Fruit fly (Drosophila melanogaster) whole organism, embryonic: ENCODE results near the gene Cyp4ac2.
A peak's percentile ranks its signal among the peaks of the same experiment; 100 is the strongest.

Experiments
- CG1024 ChIP-seq: fragments of 200-800 bp; sonication (Bioruptor generic); IDR thresholded peaks from 2 replicates; pipeline ENCODE4 v1.3.6; 2022; ENCODE audit warnings: missing biosample characterization, missing genetic modification characterization
- CG2199 ChIP-seq: fragments of 200-800 bp; sonication (Bioruptor generic); IDR thresholded peaks from 3 replicates; pipeline ENCODE4 v1.3.6; 2022; ENCODE audit warnings: missing biosample characterization, missing genetic modification characterization
- CG34376 ChIP-seq: fragments of 200-800 bp; sonication (Bioruptor generic); optimal IDR thresholded peaks from 2 replicates; lab custom pipeline; 2018; ENCODE audit warnings: missing biosample characterization, mild to moderate bottlenecking, missing genetic modification characterization
- CG3838 ChIP-seq: fragments of 200-800 bp; sonication (Bioruptor generic); optimal IDR thresholded peaks from 3 replicates; lab custom pipeline; 2016; ENCODE audit warnings: missing biosample characterization, missing genetic modification characterization
- CG42726 ChIP-seq: fragments of 200-800 bp; sonication (Bioruptor generic); IDR thresholded peaks from 2 replicates; pipeline ENCODE4 v1.3.6; 2022; ENCODE audit warnings: missing biosample characterization, missing genetic modification characterization; ENCODE audit not compliant: partially characterized antibody
- CG4360 ChIP-seq: fragments of 200-800 bp; sonication (Bioruptor generic); IDR thresholded peaks from 2 replicates; pipeline ENCODE4 v1.3.6; 2022; ENCODE audit warnings: missing biosample characterization, missing genetic modification characterization
- CG43689 ChIP-seq: fragments of 200-800 bp; sonication (Bioruptor generic); IDR thresholded peaks from 2 replicates; pipeline ENCODE4 v1.3.6; 2022; ENCODE audit warnings: missing biosample characterization, missing genetic modification characterization
- CG5180 ChIP-seq: fragments of 200-800 bp; sonication (Bioruptor generic); optimal IDR thresholded peaks from 3 replicates; lab custom pipeline; 2017; ENCODE audit warnings: missing biosample characterization, missing genetic modification characterization, mild to moderate bottlenecking, moderate library complexity, missing genetic modification reagents
- CG6175 ChIP-seq: fragments of 200-800 bp; sonication (Bioruptor generic); IDR thresholded peaks from 3 replicates; pipeline ENCODE4 v1.3.6; 2022; ENCODE audit warnings: missing biosample characterization, missing genetic modification characterization
- CG6689 ChIP-seq: fragments of 200-800 bp; sonication (Bioruptor generic); IDR thresholded peaks from 2 replicates; pipeline ENCODE4 v1.3.6; 2022; ENCODE audit warnings: missing biosample characterization, missing genetic modification characterization
- CG6813 ChIP-seq: fragments of 200-800 bp; sonication (Bioruptor generic); optimal IDR thresholded peaks from 2 replicates; lab custom pipeline; 2017; ENCODE audit warnings: missing biosample characterization, missing genetic modification characterization, mild to moderate bottlenecking, moderate library complexity, missing genetic modification reagents
- CG7987 ChIP-seq: fragments of 200-800 bp; sonication (Bioruptor generic); optimal IDR thresholded peaks from 2 replicates; lab custom pipeline; 2018; ENCODE audit warnings: missing biosample characterization, mild to moderate bottlenecking, missing genetic modification characterization, moderate library complexity
- Deaf1 ChIP-seq: fragments of 200-800 bp; optimal IDR thresholded peaks from 3 replicates; lab custom pipeline; 2019; ENCODE audit warnings: missing biosample characterization, mild to moderate bottlenecking, missing genetic modification characterization, moderate library complexity
- Drgx ChIP-seq: fragments of 200-800 bp; sonication (Bioruptor generic); IDR thresholded peaks from 2 replicates; pipeline ENCODE4 v1.3.6; 2022; ENCODE audit warnings: missing biosample characterization, missing genetic modification characterization
- ERR ChIP-seq: fragments of 200-800 bp; sonication (Bioruptor generic); optimal IDR thresholded peaks from 2 replicates; lab custom pipeline; 2016; ENCODE audit warnings: missing biosample characterization, missing genetic modification characterization
- Hey ChIP-seq: fragments of 200-800 bp; sonication (Bioruptor generic); optimal IDR thresholded peaks from 3 replicates; lab custom pipeline; 2018; ENCODE audit warnings: missing biosample characterization, mild to moderate bottlenecking, missing genetic modification characterization
- MBD-R2 ChIP-seq: fragments of 200-800 bp; sonication (Bioruptor generic); IDR thresholded peaks from 2 replicates; pipeline ENCODE4 v1.3.6; 2022; ENCODE audit warnings: missing biosample characterization, missing genetic modification characterization
- Med ChIP-seq: fragments of 200-800 bp; sonication (Bioruptor generic); peaks from one replicate; lab custom pipeline; 2016; ENCODE audit warnings: missing biosample characterization, missing genetic modification characterization, mild to moderate bottlenecking, inconsistent platforms, moderate library complexity
- Pdp1 ChIP-seq, 2 experiments: fragments of 200-800 bp; sonication (Bioruptor generic); optimal IDR thresholded peaks; 3 replicates each; lab custom pipeline; 2016; ENCODE audit warnings: missing biosample characterization in 2 of 2, missing genetic modification characterization in 2 of 2, mild to moderate bottlenecking in 1 of 2, moderate library complexity in 1 of 2
- Scr ChIP-seq: fragments of 200-800 bp; sonication (Bioruptor generic); IDR thresholded peaks from 2 replicates; pipeline ENCODE4 v1.3.6; 2022; ENCODE audit warnings: missing biosample characterization, missing genetic modification characterization; ENCODE audit not compliant: partially characterized antibody
- Side ChIP-seq: fragments of 200-800 bp; sonication (Bioruptor generic); optimal IDR thresholded peaks from 2 replicates; lab custom pipeline; 2016; ENCODE audit warnings: missing biosample characterization, missing genetic modification characterization
- abd-A ChIP-seq: fragments of 200-800 bp; sonication (Bioruptor generic); optimal IDR thresholded peaks from 3 replicates; lab custom pipeline; 2019; ENCODE audit warnings: missing biosample characterization, mild to moderate bottlenecking, missing genetic modification characterization, moderate library complexity
- amos ChIP-seq: fragments of 200-800 bp; sonication (Bioruptor generic); IDR thresholded peaks from 2 replicates; pipeline ENCODE4 v1.3.6; 2022; ENCODE audit warnings: missing biosample characterization, missing genetic modification characterization; ENCODE audit not compliant: partially characterized antibody
- bbx ChIP-seq: fragments of 200-800 bp; sonication (Bioruptor generic); IDR thresholded peaks from 2 replicates; pipeline ENCODE4 v1.3.6; 2022; ENCODE audit warnings: missing biosample characterization, missing genetic modification characterization; ENCODE audit not compliant: partially characterized antibody
- bigmax ChIP-seq: fragments of 200-800 bp; sonication (Bioruptor generic); optimal IDR thresholded peaks from 2 replicates; lab custom pipeline; 2018; ENCODE audit warnings: missing biosample characterization, mild to moderate bottlenecking, missing genetic modification characterization
- cg ChIP-seq: fragments of 200-800 bp; sonication (Bioruptor generic); optimal IDR thresholded peaks from 3 replicates; lab custom pipeline; 2019; ENCODE audit warnings: missing biosample characterization, mild to moderate bottlenecking, missing genetic modification characterization, moderate library complexity
- chm ChIP-seq: fragments of 200-800 bp; sonication (Bioruptor generic); IDR thresholded peaks from 2 replicates; pipeline ENCODE4 v1.3.6; 2022; ENCODE audit warnings: missing biosample characterization, missing genetic modification characterization
- ci ChIP-seq: fragments of 200-800 bp; sonication (Bioruptor generic); IDR thresholded peaks from 3 replicates; pipeline ENCODE4 v1.3.6; 2022; ENCODE audit warnings: missing biosample characterization, missing genetic modification characterization
- corto ChIP-seq: fragments of 200-800 bp; sonication (Bioruptor generic); optimal IDR thresholded peaks from 2 replicates; lab custom pipeline; 2016; ENCODE audit warnings: missing biosample characterization, mild to moderate bottlenecking, missing genetic modification characterization, moderate library complexity
- crol ChIP-seq: fragments of 200-800 bp; sonication (Bioruptor generic); IDR thresholded peaks from 2 replicates; pipeline ENCODE4 v1.3.6; 2022; ENCODE audit warnings: missing biosample characterization, missing genetic modification characterization
- eyg ChIP-seq: fragments of 200-800 bp; sonication (Bioruptor generic); optimal IDR thresholded peaks from 3 replicates; lab custom pipeline; 2016; ENCODE audit warnings: missing biosample characterization, missing genetic modification characterization
- gcm ChIP-seq: fragments of 200-800 bp; sonication (Bioruptor generic); optimal IDR thresholded peaks from 2 replicates; lab custom pipeline; 2019; ENCODE audit warnings: missing biosample characterization, mild to moderate bottlenecking, missing genetic modification characterization, moderate library complexity
- grn ChIP-seq: fragments of 200-800 bp; sonication (Bioruptor generic); optimal IDR thresholded peaks from 3 replicates; lab custom pipeline; 2017; ENCODE audit warnings: missing biosample characterization, missing genetic modification characterization
- kni ChIP-seq: fragments of 200-800 bp; sonication (Bioruptor generic); optimal IDR thresholded peaks from 3 replicates; lab custom pipeline; 2017; ENCODE audit warnings: mild to moderate bottlenecking, missing biosample characterization, missing genetic modification reagents, missing genetic modification characterization
- lbe ChIP-seq: fragments of 200-800 bp; sonication (Bioruptor generic); optimal IDR thresholded peaks from 2 replicates; lab custom pipeline; 2016; ENCODE audit warnings: missing biosample characterization, mild to moderate bottlenecking, missing genetic modification characterization
- mam ChIP-seq: fragments of 200-800 bp; sonication (Bioruptor generic); optimal IDR thresholded peaks from 3 replicates; lab custom pipeline; 2016; ENCODE audit warnings: missing biosample characterization, missing genetic modification characterization
- mirr ChIP-seq: fragments of 200-800 bp; sonication (Bioruptor generic); optimal IDR thresholded peaks from 3 replicates; lab custom pipeline; 2018; ENCODE audit warnings: missing biosample characterization, mild to moderate bottlenecking, missing genetic modification characterization
- nerfin-2 ChIP-seq: fragments of 200-800 bp; sonication (Bioruptor generic); IDR thresholded peaks from 2 replicates; pipeline ENCODE4 v1.3.6; 2022; ENCODE audit warnings: missing biosample characterization, missing genetic modification characterization; ENCODE audit not compliant: partially characterized antibody
- nom ChIP-seq: fragments of 200-800 bp; sonication (Bioruptor generic); optimal IDR thresholded peaks from 2 replicates; lab custom pipeline; 2017; ENCODE audit warnings: missing biosample characterization, missing genetic modification characterization, mild to moderate bottlenecking, moderate library complexity, missing genetic modification reagents
- oc ChIP-seq: fragments of 200-800 bp; sonication (Bioruptor generic); optimal IDR thresholded peaks from 2 replicates; lab custom pipeline; 2018; ENCODE audit warnings: missing biosample characterization, mild to moderate bottlenecking, missing genetic modification characterization, moderate library complexity
- pan ChIP-seq, 4 experiments: fragments of >200 bp in 3 of 4; fragments of 200-800 bp in 1 of 4; sonication (Bioruptor generic) in 1 of 4; optimal IDR thresholded peaks in 3 of 4; IDR thresholded peaks in 1 of 4; 2 replicates each; pipeline versions ENCODE4 v1.3.6 to Lab custom; 2017 to 2022; ENCODE audit warnings: missing biosample characterization in 2 of 4, missing genetic modification characterization in 2 of 4, mixed read lengths in 1 of 4
- ranshi ChIP-seq: fragments of 200-800 bp; sonication (Bioruptor generic); IDR thresholded peaks from 2 replicates; pipeline ENCODE4 v1.3.6; 2022; ENCODE audit warnings: missing biosample characterization, missing genetic modification characterization
- sens ChIP-seq: fragments of 200-800 bp; sonication (Bioruptor generic); peaks from one replicate; lab custom pipeline; 2016; ENCODE audit warnings: missing biosample characterization, missing genetic modification characterization
- sens-2 ChIP-seq: fragments of 200-800 bp; sonication (Bioruptor generic); IDR thresholded peaks from 2 replicates; pipeline ENCODE4 v1.3.6; 2022; ENCODE audit warnings: missing biosample characterization, missing genetic modification characterization
- sna ChIP-seq: fragments of 200-800 bp; sonication (Bioruptor generic); IDR thresholded peaks from 2 replicates; pipeline ENCODE4 v1.3.6; 2022; ENCODE audit warnings: missing biosample characterization, missing genetic modification characterization; ENCODE audit not compliant: partially characterized antibody
- sug ChIP-seq: fragments of 200-800 bp; optimal IDR thresholded peaks from 2 replicates; lab custom pipeline; 2019; ENCODE audit warnings: missing biosample characterization, mild to moderate bottlenecking, missing genetic modification characterization, moderate library complexity
- trem ChIP-seq: fragments of 200-800 bp; optimal IDR thresholded peaks from 3 replicates; lab custom pipeline; 2019; ENCODE audit warnings: missing biosample characterization, mild to moderate bottlenecking, missing genetic modification characterization, moderate library complexity

Cyp4ac2 gene

dm6 chr2L:5305240-5305875, 39.2 kb downstream of the Cyp4ac2 start:
- TF ChIP-seq lbe (GFP tag; lab: Kevin White, UChicago), result peak; percentile 69
- TF ChIP-seq CG34376 (GFP tag; lab: Kevin White, UChicago), result no peak
- no peak for TF ChIP-seq CG42726 (GFP tag; lab: Robert Waterston, UW)
- TF ChIP-seq CG1024 (GFP tag; lab: Robert Waterston, UW), result peak; percentile 20; the same call in 1 of the 2 replicates
- 0 out of 2 replicates have a peak, but pooled peaks have one; percentile 6 for TF ChIP-seq CG6689 (GFP tag; lab: Robert Waterston, UW)
- TF ChIP-seq CG5180, result peak; percentile 100
- TF ChIP-seq ci, result peak; percentile 58; the same call in 2 of the 3 replicates
- no peak for TF ChIP-seq MBD-R2 (GFP tag; lab: Robert Waterston, UW)
- TF ChIP-seq mirr (GFP tag; lab: Kevin White, UChicago), result no peak
- TF ChIP-seq CG2199 (GFP tag; lab: Robert Waterston, UW), result peak; percentile 35; the same call in 1 of the 3 replicates
- TF ChIP-seq eyg (GFP tag; lab: Kevin White, UChicago), result no peak
- no peak for TF ChIP-seq mam (GFP tag; lab: Kevin White, UChicago)
- peak; percentile 18 for TF ChIP-seq oc (tag; lab: Kevin White, UChicago)
- peak in 1 of 2 experiments; percentile 94 for TF ChIP-seq Pdp1 (GFP tag; optimal IDR thresholded peaks at IDR 0.05; lab: Kevin White, UChicago)
- peak; percentile 98 for TF ChIP-seq kni (GFP tag; lab: Kevin White, UChicago)
- TF ChIP-seq crol (GFP tag; lab: Robert Waterston, UW), result peak; percentile 89
- TF ChIP-seq sug (tag; lab: Kevin White, UChicago), result peak; percentile 61
- TF ChIP-seq CG43689 (GFP tag; lab: Robert Waterston, UW), result no peak
- peak; percentile 29 for TF ChIP-seq CG7987
- TF ChIP-seq trem (tag; lab: Kevin White, UChicago), result peak; percentile 19
- TF ChIP-seq Deaf1, result peak; percentile 45
- peak; percentile 29; the same call in 1 of the 2 replicates for TF ChIP-seq CG4360
- peak; percentile 87 for TF ChIP-seq corto (GFP tag; lab: Kevin White, UChicago)
- TF ChIP-seq CG6175 (GFP tag; lab: Robert Waterston, UW), result 0 out of 3 replicates have a peak, but pooled peaks have one; percentile 33
- TF ChIP-seq Hey (tag; lab: Kevin White, UChicago), result no peak
- TF ChIP-seq Scr (GFP tag; lab: Robert Waterston, UW), result 0 out of 2 replicates have a peak, but pooled peaks have one; percentile 25
- TF ChIP-seq ERR (GFP tag; lab: Kevin White, UChicago), result peak; percentile 10
- TF ChIP-seq abd-A (tag; lab: Kevin White, UChicago), result no peak
- 0 out of 2 replicates have a peak, but pooled peaks have one; percentile 24 for TF ChIP-seq sna (GFP tag; lab: Robert Waterston, UW)
- TF ChIP-seq Med (GFP tag; lab: Kevin White, UChicago), result peak; percentile 71
- TF ChIP-seq nerfin-2, result no peak
- TF ChIP-seq gcm (GFP tag; lab: Kevin White, UChicago), result peak; percentile 23
- TF ChIP-seq grn (GFP tag; lab: Kevin White, UChicago), result peak; percentile 92
- no peak for TF ChIP-seq CG3838 (GFP tag; lab: Kevin White, UChicago)
- peak; percentile 46; the same call in 1 of the 2 replicates for TF ChIP-seq bbx (GFP tag; lab: Robert Waterston, UW)
- TF ChIP-seq cg (GFP tag; lab: Kevin White, UChicago), result peak; percentile 78
- peak; percentile 58 for TF ChIP-seq nom (GFP tag; lab: Kevin White, UChicago)
- peak; percentile 65; the same call in 1 of the 2 replicates for TF ChIP-seq sens-2 (GFP tag; lab: Robert Waterston, UW)
- TF ChIP-seq ranshi (GFP tag; lab: Robert Waterston, UW), result no peak
- TF ChIP-seq pan (optimal IDR thresholded peaks at IDR 0.05; lab: Kevin White, UChicago), result no peak
- no peak for TF ChIP-seq pan (GFP tag; optimal IDR thresholded peaks at IDR 0.05 in 1 of 2, IDR thresholded peaks at IDR 0.05 in 1 of 2)
- peak; percentile 82 for TF ChIP-seq sens (GFP tag; lab: Kevin White, UChicago)
- TF ChIP-seq chm (GFP tag; lab: Robert Waterston, UW), result peak; percentile 71; the same call in 1 of the 2 replicates
- peak; percentile 37; the same call in 1 of the 2 replicates for TF ChIP-seq Drgx (GFP tag; lab: Robert Waterston, UW)
- TF ChIP-seq amos (GFP tag; lab: Robert Waterston, UW), result no peak
- no peak for TF ChIP-seq CG6813 (GFP tag; lab: Kevin White, UChicago)
- TF ChIP-seq Side (GFP tag; lab: Kevin White, UChicago), result peak; percentile 10
- TF ChIP-seq bigmax (GFP tag; lab: Kevin White, UChicago), result no peak
